Fruit fly (Drosophila melanogaster) whole organism, embryonic: ENCODE results near the gene Tnks.

ENCODE experiments used
- Abd-B ChIP-seq: fragments of 200-800 bp; sonication (Bioruptor generic); optimal IDR thresholded peaks from 2 replicates; lab custom pipeline; 2018; ENCODE audit warnings: missing biosample characterization, mild to moderate bottlenecking, missing genetic modification characterization, moderate library complexity
- Atf-2 ChIP-seq: fragments of 200-800 bp; sonication (Bioruptor generic); optimal IDR thresholded peaks from 2 replicates; lab custom pipeline; 2016; ENCODE audit warnings: missing biosample characterization, missing genetic modification characterization
- Bteb2 ChIP-seq: fragments of 200-800 bp; sonication (Bioruptor generic); optimal IDR thresholded peaks from 2 replicates; lab custom pipeline; 2016; ENCODE audit warnings: missing biosample characterization, missing genetic modification characterization
- CG11695 ChIP-seq: fragments of 200-800 bp; sonication (Bioruptor generic); IDR thresholded peaks from 3 replicates; pipeline ENCODE4 v1.3.6; 2022; ENCODE audit warnings: missing biosample characterization, missing genetic modification characterization
- CG13296 ChIP-seq: fragments of 200-800 bp; sonication (Bioruptor generic); optimal IDR thresholded peaks from 3 replicates; lab custom pipeline; 2018; ENCODE audit warnings: missing biosample characterization, mild to moderate bottlenecking, missing genetic modification characterization
- CG1529 ChIP-seq: fragments of 200-800 bp; sonication (Bioruptor generic); optimal IDR thresholded peaks from 3 replicates; lab custom pipeline; 2018; ENCODE audit warnings: missing biosample characterization, missing genetic modification characterization
- CG1603 ChIP-seq: fragments of 200-800 bp; sonication (Bioruptor generic); optimal IDR thresholded peaks from 2 replicates; lab custom pipeline; 2019; ENCODE audit warnings: missing biosample characterization, mild to moderate bottlenecking, missing genetic modification characterization, moderate library complexity
- CG16779 ChIP-seq: fragments of 200-800 bp; sonication (Bioruptor generic); IDR thresholded peaks from 2 replicates; pipeline ENCODE4 v1.3.6; 2022; ENCODE audit warnings: missing biosample characterization, missing genetic modification characterization
- CG17568 ChIP-seq: fragments of 200-800 bp; sonication (Bioruptor generic); optimal IDR thresholded peaks from 2 replicates; lab custom pipeline; 2018; ENCODE audit warnings: missing biosample characterization, mild to moderate bottlenecking, missing genetic modification characterization, moderate library complexity
- CG17802 ChIP-seq: fragments of 200-800 bp; sonication (Bioruptor generic); optimal IDR thresholded peaks from 2 replicates; lab custom pipeline; 2018; ENCODE audit warnings: missing biosample characterization, mild to moderate bottlenecking, missing genetic modification characterization, moderate library complexity
- CG2120 ChIP-seq: fragments of 200-800 bp; sonication (Bioruptor generic); optimal IDR thresholded peaks from 3 replicates; lab custom pipeline; 2016; ENCODE audit warnings: missing biosample characterization, missing genetic modification characterization
- CG34224 ChIP-seq: fragments of 200-800 bp; sonication (Bioruptor generic); IDR thresholded peaks from 3 replicates; pipeline ENCODE4 v1.3.6; 2022; ENCODE audit warnings: missing biosample characterization, missing genetic modification characterization; ENCODE audit not compliant: partially characterized antibody
- CG3726 ChIP-seq: fragments of 200-800 bp; sonication (Bioruptor generic); IDR thresholded peaks from 3 replicates; pipeline ENCODE4, ENCODE4 v1.3.6; 2022; ENCODE audit warnings: missing biosample characterization, missing genetic modification characterization
- CG8281 ChIP-seq: fragments of 200-800 bp; sonication (Bioruptor generic); optimal IDR thresholded peaks from 2 replicates; lab custom pipeline; 2018; ENCODE audit warnings: missing biosample characterization, mild to moderate bottlenecking, missing genetic modification characterization, moderate library complexity
- CG8359 ChIP-seq: fragments of 200-800 bp; sonication (Bioruptor generic); optimal IDR thresholded peaks from 2 replicates; lab custom pipeline; 2017; ENCODE audit warnings: missing biosample characterization, mild to moderate bottlenecking, missing genetic modification characterization, borderline replicate concordance
- CG9609 ChIP-seq: fragments of 200-800 bp; sonication (Bioruptor generic); optimal IDR thresholded peaks from 3 replicates; lab custom pipeline; 2016; ENCODE audit warnings: missing biosample characterization, missing genetic modification characterization
- Chrac-16 ChIP-seq: fragments of 200-800 bp; sonication (Bioruptor generic); optimal IDR thresholded peaks from 3 replicates; lab custom pipeline; 2016; ENCODE audit warnings: missing biosample characterization, missing genetic modification characterization
- D19A ChIP-seq: fragments of 200-800 bp; optimal IDR thresholded peaks from 3 replicates; lab custom pipeline; 2019; ENCODE audit warnings: missing biosample characterization, mild to moderate bottlenecking, missing genetic modification characterization, moderate library complexity
- Dip3 ChIP-seq: fragments of 200-800 bp; sonication (Bioruptor generic); optimal IDR thresholded peaks from 3 replicates; lab custom pipeline; 2016; ENCODE audit warnings: missing biosample characterization, missing genetic modification characterization
- Fer1 ChIP-seq: fragments of 200-800 bp; sonication (Bioruptor generic); optimal IDR thresholded peaks from 2 replicates; lab custom pipeline; 2017; ENCODE audit warnings: missing biosample characterization, mild to moderate bottlenecking, missing genetic modification characterization
- Fer3 ChIP-seq: fragments of 200-800 bp; sonication (Bioruptor generic); optimal IDR thresholded peaks from 2 replicates; lab custom pipeline; 2018; ENCODE audit warnings: missing biosample characterization, mild to moderate bottlenecking, missing genetic modification characterization, moderate library complexity
- GATAe ChIP-seq: fragments of 200-800 bp; sonication (Bioruptor generic); conservative IDR thresholded peaks from 2 replicates; pipeline ENCODE4 v1.3.6; 2022; ENCODE audit warnings: missing biosample characterization, missing genetic modification characterization
- HmgD ChIP-seq: fragments of 200-800 bp; sonication (Bioruptor generic); optimal IDR thresholded peaks from 3 replicates; lab custom pipeline; 2016; ENCODE audit warnings: missing biosample characterization, missing genetic modification characterization
- Kr ChIP-seq: fragments of 200-800 bp; sonication (Bioruptor generic); optimal IDR thresholded peaks from 2 replicates; lab custom pipeline; 2017; ENCODE audit warnings: missing biosample characterization, mild to moderate bottlenecking, missing genetic modification characterization
- Lpt ChIP-seq: fragments of >200 bp; optimal IDR thresholded peaks from 2 replicates; lab custom pipeline; 2018; ENCODE audit warnings: missing biosample characterization, missing genetic modification characterization
- Nf-YA ChIP-seq: fragments of 200-800 bp; sonication (Bioruptor generic); IDR thresholded peaks from 2 replicates; pipeline ENCODE4 v1.3.6; 2022; ENCODE audit warnings: missing biosample characterization, missing genetic modification characterization
- PHDP ChIP-seq: fragments of 200-800 bp; sonication (Bioruptor generic); optimal IDR thresholded peaks from 3 replicates; lab custom pipeline; 2018; ENCODE audit warnings: missing biosample characterization, mild to moderate bottlenecking, missing genetic modification characterization, moderate library complexity
- Stat92E ChIP-seq, 3 experiments: fragments of >200 bp in 2 of 3; fragments of 200-800 bp in 1 of 3; sonication (Bioruptor generic) in 1 of 3; optimal IDR thresholded peaks; 2 replicates each; lab custom pipeline; 2017 to 2019; ENCODE audit warnings: missing biosample characterization in 3 of 3, missing genetic modification characterization in 3 of 3, mild to moderate bottlenecking in 1 of 3, moderate library complexity in 1 of 3
- TFAM ChIP-seq: fragments of 200-800 bp; sonication (Bioruptor generic); optimal IDR thresholded peaks from 2 replicates; lab custom pipeline; 2017; ENCODE audit warnings: missing biosample characterization, missing genetic modification characterization, inconsistent platforms
- ac ChIP-seq: fragments of 200-800 bp; sonication (Bioruptor generic); optimal IDR thresholded peaks from 3 replicates; lab custom pipeline; 2017; ENCODE audit warnings: missing biosample characterization, mild to moderate bottlenecking, missing genetic modification characterization
- amos ChIP-seq: fragments of 200-800 bp; sonication (Bioruptor generic); IDR thresholded peaks from 2 replicates; pipeline ENCODE4 v1.3.6; 2022; ENCODE audit warnings: missing biosample characterization, missing genetic modification characterization; ENCODE audit not compliant: partially characterized antibody
- ase ChIP-seq: fragments of 200-800 bp; sonication (Bioruptor generic); IDR thresholded peaks from 3 replicates; pipeline ENCODE4 v1.3.6; 2022; ENCODE audit warnings: missing biosample characterization, missing genetic modification characterization
- bsh ChIP-seq, 2 experiments: fragments of 200-800 bp; sonication (Bioruptor generic); optimal IDR thresholded peaks; 2 replicates each; lab custom pipeline; 2017 to 2018; ENCODE audit warnings: mild to moderate bottlenecking in 2 of 2, missing biosample characterization in 2 of 2, missing genetic modification characterization in 2 of 2, moderate library complexity in 1 of 2
- exex ChIP-seq: fragments of 200-800 bp; sonication (Bioruptor generic); optimal IDR thresholded peaks from 4 replicates; lab custom pipeline; 2018; ENCODE audit warnings: missing biosample characterization, mild to moderate bottlenecking, missing genetic modification characterization, moderate library complexity
- gce ChIP-seq: fragments of 200-800 bp; sonication (Bioruptor generic); IDR thresholded peaks from 3 replicates; pipeline ENCODE4 v1.3.6; 2022; ENCODE audit warnings: missing biosample characterization, missing genetic modification characterization
- gfzf ChIP-seq: fragments of 200-800 bp; sonication (Bioruptor generic); optimal IDR thresholded peaks from 2 replicates; lab custom pipeline; 2016; ENCODE audit warnings: missing biosample characterization, mild to moderate bottlenecking, missing genetic modification characterization, moderate library complexity
- hbn ChIP-seq: fragments of 200-800 bp; sonication (Bioruptor generic); IDR thresholded peaks from 2 replicates; pipeline ENCODE4 v1.3.6; 2022; ENCODE audit warnings: missing biosample characterization, missing genetic modification characterization; ENCODE audit not compliant: partially characterized antibody
- jigr1 ChIP-seq: fragments of 200-800 bp; sonication (Bioruptor generic); IDR thresholded peaks from 3 replicates; pipeline ENCODE4 v1.3.6; 2022; ENCODE audit warnings: missing biosample characterization, missing genetic modification characterization
- jing ChIP-seq: fragments of 200-800 bp; sonication (Bioruptor generic); optimal IDR thresholded peaks from 2 replicates; lab custom pipeline; 2018; ENCODE audit warnings: missing biosample characterization, mild to moderate bottlenecking, missing genetic modification characterization
- kay ChIP-seq: fragments of 200-800 bp; sonication (Bioruptor generic); optimal IDR thresholded peaks from 2 replicates; lab custom pipeline; 2016; ENCODE audit warnings: missing biosample characterization, missing genetic modification characterization
- ken ChIP-seq: fragments of 200-800 bp; sonication (Bioruptor generic); IDR thresholded peaks from 3 replicates; pipeline ENCODE4 v1.3.6; 2022; ENCODE audit warnings: missing biosample characterization, missing genetic modification characterization
- nmo ChIP-seq: fragments of 200-800 bp; sonication (Bioruptor generic); optimal IDR thresholded peaks from 2 replicates; lab custom pipeline; 2018; ENCODE audit warnings: missing biosample characterization, mild to moderate bottlenecking, missing genetic modification characterization, moderate library complexity
- run ChIP-seq: fragments of 200-800 bp; sonication (Bioruptor generic); optimal IDR thresholded peaks from 3 replicates; lab custom pipeline; 2018; ENCODE audit warnings: missing biosample characterization, mild to moderate bottlenecking, missing genetic modification characterization
- salm ChIP-seq: fragments of 200-800 bp; sonication (Bioruptor generic); optimal IDR thresholded peaks from 2 replicates; lab custom pipeline; 2018; ENCODE audit warnings: missing biosample characterization, mild to moderate bottlenecking, missing genetic modification characterization
- sim ChIP-seq: fragments of 200-800 bp; sonication (Bioruptor generic); IDR thresholded peaks from 2 replicates; pipeline ENCODE4 v1.3.6; 2022; ENCODE audit warnings: missing biosample characterization, missing genetic modification characterization
- slp2 ChIP-seq: fragments of 200-800 bp; sonication (Bioruptor generic); optimal IDR thresholded peaks from 2 replicates; lab custom pipeline; 2016; ENCODE audit warnings: missing biosample characterization, missing genetic modification characterization
- unpg ChIP-seq: fragments of 200-800 bp; sonication (Bioruptor generic); optimal IDR thresholded peaks from 3 replicates; lab custom pipeline; 2018; ENCODE audit warnings: missing biosample characterization, mild to moderate bottlenecking, missing genetic modification characterization, moderate library complexity
- vfl ChIP-seq: fragments of 200-800 bp; sonication (Bioruptor generic); optimal IDR thresholded peaks from 2 replicates; lab custom pipeline; 2016; ENCODE audit warnings: missing biosample characterization, missing genetic modification characterization

The Tnks gene

DNA sequence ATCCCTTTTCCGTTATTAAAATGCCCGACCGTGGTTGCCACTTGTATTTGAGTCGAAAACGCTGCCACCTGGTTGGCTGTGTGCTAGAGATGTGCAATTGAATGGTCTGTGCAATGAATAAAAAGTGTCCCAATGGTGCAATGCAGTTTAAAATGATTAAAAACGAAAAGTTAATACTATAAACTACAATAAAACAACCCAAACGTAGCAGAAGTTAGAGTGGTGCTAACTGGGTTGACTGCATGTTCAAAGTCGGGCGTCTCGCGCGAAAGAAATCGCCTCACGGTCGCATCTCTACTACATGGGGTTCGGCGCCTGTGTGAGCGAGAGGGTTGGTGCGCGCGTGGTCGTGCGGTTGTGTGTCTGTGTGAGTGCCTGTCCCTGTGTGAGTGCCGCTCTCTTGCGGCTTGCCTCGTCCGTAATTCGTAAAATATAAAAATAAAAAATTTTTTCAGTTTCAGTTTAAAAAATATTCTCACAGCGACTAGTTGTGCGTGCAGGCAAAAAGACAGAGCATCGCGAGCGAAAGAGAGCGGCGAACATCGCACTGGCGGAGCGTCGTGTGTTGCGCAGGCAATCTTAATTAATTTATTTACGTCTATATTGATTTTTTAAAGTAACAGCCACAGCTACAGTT, 14.1 kb downstream of the Tnks start (continued):
- TF ChIP-seq CG1603 (tag; lab: Kevin White, UChicago) (peak; percentile 95), Kr (peak; percentile 74), gce (GFP tag; lab: Robert Waterston, UW) (peak; percentile 74; the same call in 2 of the 3 replicates), CG16779 (GFP tag; lab: Robert Waterston, UW) (peak; percentile 67), D19A (tag; lab: Kevin White, UChicago) (peak; percentile 68), ken (GFP tag; lab: Robert Waterston, UW) (peak; percentile 91), gfzf (GFP tag; lab: Kevin White, UChicago) (peak; percentile 48), Atf-2 (GFP tag; lab: Kevin White, UChicago) (peak; percentile 93), Fer3 (tag; lab: Kevin White, UChicago) (peak; percentile 88), CG8359 (GFP tag; lab: Kevin White, UChicago) (peak; percentile 31), CG3726 (GFP tag; lab: Robert Waterston, UW) (peak; percentile 78; the same call in 1 of the 3 replicates), CG2120 (GFP tag; lab: Kevin White, UChicago) (peak; percentile 97), jing (GFP tag; lab: Kevin White, UChicago) (peak; percentile 73), CG8281 (peak; percentile 72), salm (tag; lab: Kevin White, UChicago) (peak; percentile 65), Lpt (GFP tag; lab: Kevin White, UChicago) (no peak), Abd-B (GFP tag; lab: Kevin White, UChicago) (peak; percentile 93), run (tag; lab: Kevin White, UChicago) (peak; percentile 77), CG13296 (GFP tag; lab: Kevin White, UChicago) (peak; percentile 89), TFAM (peak; percentile 74), CG11695 (GFP tag; lab: Robert Waterston, UW) (peak; percentile 86), ac (GFP tag; lab: Kevin White, UChicago) (no peak), Nf-YA (GFP tag; lab: Robert Waterston, UW) (peak; percentile 63; the same call in 1 of the 2 replicates), kay (GFP tag; lab: Kevin White, UChicago) (peak; percentile 91), CG17568 (GFP tag; lab: Kevin White, UChicago) (peak; percentile 71), sim (GFP tag; lab: Robert Waterston, UW) (peak; percentile 65; the same call in 1 of the 2 replicates), PHDP (tag; lab: Kevin White, UChicago) (peak; percentile 89), vfl (peak; percentile 95), CG34224 (GFP tag; lab: Robert Waterston, UW) (peak; percentile 86), exex (tag; lab: Kevin White, UChicago) (peak; percentile 70), GATAe (GFP tag; lab: Robert Waterston, UW) (peak; percentile 50; the same call in 1 of the 2 replicates), amos (GFP tag; lab: Robert Waterston, UW) (peak; percentile 83), CG9609 (GFP tag; lab: Kevin White, UChicago) (peak; percentile 96), HmgD (GFP tag; lab: Kevin White, UChicago) (peak; percentile 98), Fer1 (GFP tag; lab: Kevin White, UChicago) (peak; percentile 95), Dip3 (peak; percentile 95), unpg (peak; percentile 90), CG17802 (tag; lab: Kevin White, UChicago) (peak; percentile 76), Stat92E (GFP tag; optimal IDR thresholded peaks at IDR 0.05; lab: Kevin White, UChicago) (peak in 1 of 3 experiments; percentile 89), slp2 (GFP tag; lab: Kevin White, UChicago) (peak; percentile 95), ase (GFP tag; lab: Robert Waterston, UW) (peak; percentile 72), Bteb2 (peak; percentile 93), nmo (peak; percentile 96), bsh (GFP tag; optimal IDR thresholded peaks at IDR 0.05; lab: Kevin White, UChicago) (peak in 1 of 2 experiments; percentile 86), jigr1 (GFP tag; lab: Robert Waterston, UW) (peak; percentile 83; the same call in 2 of the 3 replicates), hbn (peak; percentile 87), CG1529 (GFP tag; lab: Kevin White, UChicago) (peak; percentile 68), Chrac-16 (GFP tag; lab: Kevin White, UChicago) (peak; percentile 96)
